Fruit fly (Drosophila melanogaster) whole organism, embryonic: ENCODE results near the gene eEF1alpha2.

Experiments
- ATbp ChIP-seq: fragments of 200-800 bp; sonication (Bioruptor generic); optimal IDR thresholded peaks from 2 replicates; lab custom pipeline; 2017; ENCODE audit warnings: missing biosample characterization, mild to moderate bottlenecking, missing genetic modification characterization, missing genetic modification reagents
- Adf1 ChIP-seq: fragments of 200-800 bp; sonication (Bioruptor generic); IDR thresholded peaks from 2 replicates; pipeline ENCODE4 v1.3.6; 2022; ENCODE audit warnings: missing biosample characterization, missing genetic modification characterization
- Antp ChIP-seq: fragments of 200-800 bp; sonication (Bioruptor generic); optimal IDR thresholded peaks from 3 replicates; lab custom pipeline; 2016; ENCODE audit warnings: missing biosample characterization, missing genetic modification characterization
- Awh ChIP-seq: fragments of 200-800 bp; sonication (Bioruptor generic); IDR thresholded peaks from 2 replicates; pipeline ENCODE4, ENCODE4 v1.3.6; 2022; ENCODE audit warnings: missing biosample characterization, missing genetic modification characterization
- CG10267 ChIP-seq: fragments of 200-800 bp; sonication (Bioruptor generic); optimal IDR thresholded peaks from 2 replicates; lab custom pipeline; 2018; ENCODE audit warnings: missing biosample characterization, mild to moderate bottlenecking, missing genetic modification characterization, moderate library complexity
- CG10366 ChIP-seq: fragments of 200-800 bp; sonication (Bioruptor generic); IDR thresholded peaks from 2 replicates; pipeline ENCODE4 v1.3.6; 2022; ENCODE audit warnings: missing biosample characterization, missing genetic modification characterization
- CG10462 ChIP-seq: fragments of 200-800 bp; sonication (Bioruptor generic); optimal IDR thresholded peaks from 2 replicates; lab custom pipeline; 2016; ENCODE audit warnings: missing biosample characterization, missing genetic modification characterization
- CG10959 ChIP-seq: fragments of 200-800 bp; sonication (Bioruptor generic); IDR thresholded peaks from 2 replicates; pipeline ENCODE4 v1.3.6; 2022; ENCODE audit warnings: missing biosample characterization, missing genetic modification characterization
- CG11085 ChIP-seq: fragments of 200-800 bp; sonication (Bioruptor generic); IDR thresholded peaks from 2 replicates; pipeline ENCODE4 v1.3.6; 2022; ENCODE audit warnings: missing biosample characterization, missing genetic modification characterization
- CG11093 ChIP-seq: fragments of 200-800 bp; sonication (Bioruptor generic); IDR thresholded peaks from 3 replicates; pipeline ENCODE4 v1.3.6; 2022; ENCODE audit warnings: missing biosample characterization, missing genetic modification characterization
- CG12659 ChIP-seq: fragments of 200-800 bp; sonication (Bioruptor generic); optimal IDR thresholded peaks from 3 replicates; lab custom pipeline; 2017; ENCODE audit warnings: mild to moderate bottlenecking, missing biosample characterization, missing genetic modification reagents, missing genetic modification characterization
- CG13624 ChIP-seq: fragments of 200-800 bp; sonication (Bioruptor generic); optimal IDR thresholded peaks from 2 replicates; lab custom pipeline; 2016; ENCODE audit warnings: missing biosample characterization, missing genetic modification characterization
- CG18599 ChIP-seq: fragments of 200-800 bp; sonication (Bioruptor generic); optimal IDR thresholded peaks from 3 replicates; lab custom pipeline; 2017; ENCODE audit warnings: missing biosample characterization, missing genetic modification characterization, mild to moderate bottlenecking, moderate library complexity, missing genetic modification reagents
- CG32767 ChIP-seq: fragments of 200-800 bp; sonication (Bioruptor generic); IDR thresholded peaks from 2 replicates; pipeline ENCODE4 v1.3.6; 2022; ENCODE audit warnings: missing biosample characterization, missing genetic modification characterization
- CG33557 ChIP-seq: fragments of 200-800 bp; sonication (Bioruptor generic); optimal IDR thresholded peaks from 2 replicates; lab custom pipeline; 2019; ENCODE audit warnings: missing biosample characterization, mild to moderate bottlenecking, missing genetic modification characterization, moderate library complexity
- CG3726 ChIP-seq: fragments of 200-800 bp; sonication (Bioruptor generic); IDR thresholded peaks from 3 replicates; pipeline ENCODE4, ENCODE4 v1.3.6; 2022; ENCODE audit warnings: missing biosample characterization, missing genetic modification characterization
- CG4424 ChIP-seq: fragments of 200-800 bp; sonication (Bioruptor generic); optimal IDR thresholded peaks from 3 replicates; lab custom pipeline; 2016; ENCODE audit warnings: missing biosample characterization, missing genetic modification characterization
- CG4617 ChIP-seq: fragments of 200-800 bp; sonication (Bioruptor generic); optimal IDR thresholded peaks from 3 replicates; lab custom pipeline; 2016; ENCODE audit warnings: missing biosample characterization, missing genetic modification characterization, borderline replicate concordance
- CG5180 ChIP-seq: fragments of 200-800 bp; sonication (Bioruptor generic); optimal IDR thresholded peaks from 3 replicates; lab custom pipeline; 2017; ENCODE audit warnings: missing biosample characterization, missing genetic modification characterization, mild to moderate bottlenecking, moderate library complexity, missing genetic modification reagents
- CG6689 ChIP-seq: fragments of 200-800 bp; sonication (Bioruptor generic); IDR thresholded peaks from 2 replicates; pipeline ENCODE4 v1.3.6; 2022; ENCODE audit warnings: missing biosample characterization, missing genetic modification characterization
- CG6765 ChIP-seq: fragments of 200-800 bp; sonication (Bioruptor generic); optimal IDR thresholded peaks from 3 replicates; lab custom pipeline; 2017; ENCODE audit warnings: missing biosample characterization, mild to moderate bottlenecking, missing genetic modification characterization
- CG7271 ChIP-seq: fragments of 200-800 bp; sonication (Bioruptor generic); optimal IDR thresholded peaks from 2 replicates; lab custom pipeline; 2018; ENCODE audit warnings: missing biosample characterization, mild to moderate bottlenecking, missing genetic modification characterization, moderate library complexity
- CG7372 ChIP-seq: fragments of 200-800 bp; sonication (Bioruptor generic); IDR thresholded peaks from 2 replicates; pipeline ENCODE4 v1.3.6; 2022; ENCODE audit warnings: missing biosample characterization, missing genetic modification characterization
- CG9817 ChIP-seq: fragments of 200-800 bp; sonication (Bioruptor generic); optimal IDR thresholded peaks from 2 replicates; lab custom pipeline; 2018; ENCODE audit warnings: missing biosample characterization, mild to moderate bottlenecking, missing genetic modification characterization, moderate library complexity
- Dfd ChIP-seq, 2 experiments: fragments of >200 bp; optimal IDR thresholded peaks; 2 replicates each; lab custom pipeline; 2017; ENCODE audit warnings: missing biosample characterization in 2 of 2, missing genetic modification characterization in 2 of 2
- Doc3 ChIP-seq: fragments of 200-800 bp; sonication (Bioruptor generic); IDR thresholded peaks from 3 replicates; pipeline ENCODE4 v1.3.6; 2022; ENCODE audit warnings: missing biosample characterization, missing genetic modification characterization; ENCODE audit not compliant: partially characterized antibody
- Dp ChIP-seq: fragments of 200-800 bp; sonication (Bioruptor generic); optimal IDR thresholded peaks from 2 replicates; lab custom pipeline; 2018; ENCODE audit warnings: missing biosample characterization, mild to moderate bottlenecking, missing genetic modification characterization, moderate library complexity
- Elba2 ChIP-seq: fragments of 200-800 bp; sonication (Bioruptor generic); optimal IDR thresholded peaks from 3 replicates; lab custom pipeline; 2016; ENCODE audit warnings: missing biosample characterization, missing genetic modification characterization
- Gsc ChIP-seq: fragments of 200-800 bp; sonication (Bioruptor generic); IDR thresholded peaks from 2 replicates; pipeline ENCODE4 v1.3.6; 2022; ENCODE audit warnings: missing biosample characterization, missing genetic modification characterization
- HHEX ChIP-seq: fragments of 200-800 bp; sonication (Bioruptor generic); optimal IDR thresholded peaks from 3 replicates; lab custom pipeline; 2017; ENCODE audit warnings: missing biosample characterization, mild to moderate bottlenecking, missing genetic modification characterization, missing genetic modification reagents
- Hr3 ChIP-seq: fragments of 200-800 bp; sonication (Bioruptor generic); optimal IDR thresholded peaks from 3 replicates; lab custom pipeline; 2016; ENCODE audit warnings: missing biosample characterization, missing genetic modification characterization
- Mad ChIP-seq: fragments of 200-800 bp; sonication (Bioruptor generic); optimal IDR thresholded peaks from 2 replicates; lab custom pipeline; 2016; ENCODE audit warnings: missing biosample characterization, missing genetic modification characterization
- Oli ChIP-seq: fragments of 200-800 bp; sonication (Bioruptor generic); optimal IDR thresholded peaks from 2 replicates; lab custom pipeline; 2018; ENCODE audit warnings: missing biosample characterization, mild to moderate bottlenecking, missing genetic modification characterization, moderate library complexity
- Sox100B ChIP-seq: fragments of 200-800 bp; sonication (Bioruptor generic); optimal IDR thresholded peaks from 3 replicates; lab custom pipeline; 2018; ENCODE audit warnings: missing biosample characterization, mild to moderate bottlenecking, missing genetic modification characterization
- Sox102F ChIP-seq: fragments of 200-800 bp; sonication (Bioruptor generic); optimal IDR thresholded peaks from 2 replicates; lab custom pipeline; 2018; ENCODE audit warnings: missing biosample characterization, mild to moderate bottlenecking, missing genetic modification characterization, moderate library complexity
- Sry-β ChIP-seq: fragments of 200-800 bp; sonication (Bioruptor generic); optimal IDR thresholded peaks from 2 replicates; lab custom pipeline; 2018; ENCODE audit warnings: missing biosample characterization, mild to moderate bottlenecking, missing genetic modification characterization, moderate library complexity
- TFAM ChIP-seq: fragments of 200-800 bp; sonication (Bioruptor generic); optimal IDR thresholded peaks from 2 replicates; lab custom pipeline; 2017; ENCODE audit warnings: missing biosample characterization, missing genetic modification characterization, inconsistent platforms
- ap ChIP-seq: fragments of 200-800 bp; sonication (Bioruptor generic); IDR thresholded peaks from 2 replicates; pipeline ENCODE4 v1.3.6; 2022; ENCODE audit warnings: missing biosample characterization, missing genetic modification characterization
- ato ChIP-seq: fragments of 200-800 bp; sonication (Bioruptor generic); IDR thresholded peaks from 2 replicates; pipeline ENCODE4 v1.3.6; 2022; ENCODE audit warnings: missing biosample characterization, missing genetic modification characterization; ENCODE audit not compliant: partially characterized antibody
- bigmax ChIP-seq: fragments of 200-800 bp; sonication (Bioruptor generic); optimal IDR thresholded peaks from 2 replicates; lab custom pipeline; 2018; ENCODE audit warnings: missing biosample characterization, mild to moderate bottlenecking, missing genetic modification characterization
- dimm ChIP-seq: fragments of 200-800 bp; sonication (Bioruptor generic); IDR thresholded peaks from 2 replicates; pipeline ENCODE4 v1.3.6; 2022; ENCODE audit warnings: missing biosample characterization, missing genetic modification characterization
- dm ChIP-seq: fragments of 200-800 bp; sonication (Bioruptor generic); optimal IDR thresholded peaks from 3 replicates; lab custom pipeline; 2016; ENCODE audit warnings: missing biosample characterization, missing genetic modification characterization
- gfzf ChIP-seq: fragments of 200-800 bp; sonication (Bioruptor generic); optimal IDR thresholded peaks from 2 replicates; lab custom pipeline; 2016; ENCODE audit warnings: missing biosample characterization, mild to moderate bottlenecking, missing genetic modification characterization, moderate library complexity
- kay ChIP-seq: fragments of 200-800 bp; sonication (Bioruptor generic); optimal IDR thresholded peaks from 2 replicates; lab custom pipeline; 2016; ENCODE audit warnings: missing biosample characterization, missing genetic modification characterization
- run ChIP-seq: fragments of 200-800 bp; sonication (Bioruptor generic); optimal IDR thresholded peaks from 3 replicates; lab custom pipeline; 2018; ENCODE audit warnings: missing biosample characterization, mild to moderate bottlenecking, missing genetic modification characterization
- unpg ChIP-seq: fragments of 200-800 bp; sonication (Bioruptor generic); optimal IDR thresholded peaks from 3 replicates; lab custom pipeline; 2018; ENCODE audit warnings: missing biosample characterization, mild to moderate bottlenecking, missing genetic modification characterization, moderate library complexity
- zf30C ChIP-seq: fragments of 200-800 bp; sonication (Bioruptor generic); optimal IDR thresholded peaks from 3 replicates; lab custom pipeline; 2018; ENCODE audit warnings: missing biosample characterization, mild to moderate bottlenecking, missing genetic modification characterization
- zfh2 ChIP-seq: fragments of 200-800 bp; sonication (Bioruptor generic); optimal IDR thresholded peaks from 2 replicates; lab custom pipeline; 2016; ENCODE audit warnings: missing biosample characterization, missing genetic modification characterization

The eEF1alpha2 gene

DNA sequence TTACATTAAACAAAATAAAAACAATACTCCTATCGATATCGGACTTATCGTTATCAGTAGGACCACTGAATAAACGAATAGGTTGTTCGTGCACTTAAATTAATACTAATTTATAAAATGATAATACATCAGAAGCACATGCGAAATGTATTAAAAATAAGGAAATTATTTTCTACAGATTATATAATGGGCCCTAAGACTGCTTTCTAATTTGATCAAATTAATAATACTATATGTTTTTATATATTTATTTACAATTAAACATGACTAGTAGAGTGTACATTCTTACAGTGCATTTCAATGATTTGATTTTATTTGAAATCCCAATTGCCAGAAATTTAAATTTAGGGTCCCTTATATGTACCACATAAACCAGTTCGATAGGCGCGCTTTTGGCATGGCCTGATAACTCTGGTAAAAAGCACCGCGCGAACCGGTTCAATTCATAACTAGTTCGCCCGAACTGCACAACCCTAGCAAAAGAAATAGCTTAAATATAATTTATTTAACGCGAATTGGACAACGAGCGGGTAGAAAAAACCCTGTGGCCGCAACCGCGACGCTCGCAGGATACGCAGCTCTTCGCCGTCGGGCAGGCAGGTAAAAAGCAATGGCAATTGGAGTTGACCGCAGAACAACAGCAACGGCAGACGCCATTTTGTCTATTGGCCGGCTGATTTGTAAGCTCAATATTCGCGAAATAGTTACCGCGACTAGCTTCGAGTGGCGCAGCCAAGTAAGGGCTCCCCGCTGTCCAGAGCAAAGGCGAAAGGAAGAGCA, 38.5 kb downstream of the eEF1alpha2 start, which contains the start of the genes CG2126 and faf:
Gene CG2126, minus strand, starts transcription at position 70 of the 780 bp plus-strand sequence.
Gene faf, plus strand, starts transcription at position 438 of the 780 bp plus-strand sequence.
- TF ChIP-seq CG10959 (GFP tag; lab: Robert Waterston, UW) (no peak), CG6689 (GFP tag; lab: Robert Waterston, UW) (peak; percentile 82), CG10267 (peak; percentile 80), Antp (peak; percentile 58), Hr3 (GFP tag; lab: Kevin White, UChicago) (peak; percentile 78), Sox102F (GFP tag; lab: Kevin White, UChicago) (peak; percentile 82), Dfd (GFP tag; optimal IDR thresholded peaks at IDR 0.05; lab: Kevin White, UChicago) (no peak), CG11093 (GFP tag; lab: Robert Waterston, UW) (peak; percentile 62; the same call in 2 of the 3 replicates), CG13624 (peak; percentile 37), CG4424 (peak; percentile 74), bigmax (GFP tag; lab: Kevin White, UChicago) (no peak), HHEX (GFP tag; lab: Kevin White, UChicago) (peak; percentile 69), Sry-β (no peak), Mad (GFP tag; lab: Kevin White, UChicago) (no peak), CG11085 (GFP tag; lab: Robert Waterston, UW) (peak; percentile 60; the same call in 1 of the 2 replicates), Adf1 (GFP tag; lab: Robert Waterston, UW) (peak; percentile 18; the same call in 1 of the 2 replicates), ap (GFP tag; lab: Robert Waterston, UW) (no peak), CG33557 (peak; percentile 59), dm (GFP tag; lab: Kevin White, UChicago) (peak; percentile 11), Dp (peak; percentile 44), Doc3 (GFP tag; lab: Robert Waterston, UW) (0 out of 3 replicates have a peak, but pooled peaks have one; percentile 45), CG6765 (GFP tag; lab: Kevin White, UChicago) (peak; percentile 13), Elba2 (GFP tag; lab: Kevin White, UChicago) (peak; percentile 65), CG10462 (GFP tag; lab: Kevin White, UChicago) (peak; percentile 56), Oli (peak; percentile 69), ATbp (GFP tag; lab: Kevin White, UChicago) (no peak), CG12659 (GFP tag; lab: Kevin White, UChicago) (peak; percentile 91), run (tag; lab: Kevin White, UChicago) (no peak), unpg (GFP tag; lab: Kevin White, UChicago) (peak; percentile 82), Sox100B (GFP tag; lab: Kevin White, UChicago) (peak; percentile 78), Awh (GFP tag; lab: Robert Waterston, UW) (0 out of 2 replicates have a peak, but pooled peaks have one; percentile 48), CG3726 (peak; percentile 62; the same call in 1 of the 3 replicates), ato (no peak), dimm (peak; percentile 49; the same call in 1 of the 2 replicates), zfh2 (GFP tag; lab: Kevin White, UChicago) (peak; percentile 53), CG4617 (peak; percentile 52), CG9817 (tag; lab: Kevin White, UChicago) (peak; percentile 84), kay (GFP tag; lab: Kevin White, UChicago) (peak; percentile 75), CG32767 (GFP tag; lab: Robert Waterston, UW) (peak; percentile 68), CG7271 (peak; percentile 46), zf30C (GFP tag; lab: Kevin White, UChicago) (peak; percentile 45), CG5180 (GFP tag; lab: Kevin White, UChicago) (peak; percentile 41), TFAM (GFP tag; lab: Kevin White, UChicago) (no peak), Gsc (GFP tag; lab: Robert Waterston, UW) (no peak), CG18599 (GFP tag; lab: Kevin White, UChicago) (no peak), CG10366 (GFP tag; lab: Robert Waterston, UW) (peak; percentile 69), CG7372 (GFP tag; lab: Robert Waterston, UW) (peak; percentile 57; the same call in 1 of the 2 replicates), gfzf (peak; percentile 34)
